Fruit fly (Drosophila melanogaster) ovary, adult (tissue): Measurements from ENCODE around the gene Vha16-3.
A peak's percentile ranks its signal among the peaks of the same experiment; 100 is the strongest.

Experiments used
- CG17801 ChIP-seq: fragments of 200-800 bp; optimal IDR thresholded peaks from 2 replicates; lab custom pipeline; 2019; ENCODE audit warnings: missing biosample characterization, mild to moderate bottlenecking, missing genetic modification characterization, moderate library complexity; ENCODE audit not compliant: partially characterized antibody

Gene Vha16-3

DNA sequence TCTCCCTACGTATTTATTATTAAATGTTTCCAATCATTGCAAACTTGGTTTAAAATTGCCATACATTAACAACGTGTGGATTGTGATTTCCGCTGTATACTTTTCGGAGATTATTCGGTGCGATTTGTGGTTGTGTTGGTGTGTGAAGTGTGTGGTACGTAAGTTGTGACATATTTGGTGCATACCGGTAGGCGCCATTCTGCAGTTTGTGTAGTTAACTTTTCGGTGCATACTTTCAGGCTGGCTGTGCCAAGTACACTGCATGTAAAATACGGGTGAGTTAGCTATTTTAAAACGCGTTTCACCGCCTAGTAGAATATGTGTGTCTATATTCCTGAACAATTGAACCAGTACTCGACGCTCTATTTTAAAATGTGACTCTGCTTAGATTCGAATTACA lies 50.2 kb downstream of the Vha16-3 start:
- TF ChIP-seq CG17801: peak; percentile 5
